Worm (Caenorhabditis elegans): ENCODE data around the gene emc-2.

ce11 chrII:1284985-1285384 lies 21.0 kb downstream of the emc-2 start:
- TF ChIP-seq ceh-90 (tag; optimal IDR thresholded peaks at IDR 0.05) (no peak), ztf-11 (tag; optimal IDR thresholded peaks at IDR 0.05) (no peak), pag-3 (tag; optimal IDR thresholded peaks at IDR 0.05; ENCODE audit: borderline replicate concordance, insufficient read depth) (no peak), lin-13 (GFP tag; optimal IDR thresholded peaks at IDR 0.05) (no peak), unc-62 (GFP tag; optimal IDR thresholded peaks at IDR 0.05) (no peak), nhr-28 (tag; optimal IDR thresholded peaks at IDR 0.05) (no peak), nhr-12 (tag; optimal IDR thresholded peaks at IDR 0.05) (no peak)

Data from whole organism, L1 larva.